Worm (Caenorhabditis elegans): ENCODE data around the gene tbc-2.
A peak's percentile ranks its signal among the peaks of the same experiment; 100 is the strongest.

The tbc-2 gene

DNA sequence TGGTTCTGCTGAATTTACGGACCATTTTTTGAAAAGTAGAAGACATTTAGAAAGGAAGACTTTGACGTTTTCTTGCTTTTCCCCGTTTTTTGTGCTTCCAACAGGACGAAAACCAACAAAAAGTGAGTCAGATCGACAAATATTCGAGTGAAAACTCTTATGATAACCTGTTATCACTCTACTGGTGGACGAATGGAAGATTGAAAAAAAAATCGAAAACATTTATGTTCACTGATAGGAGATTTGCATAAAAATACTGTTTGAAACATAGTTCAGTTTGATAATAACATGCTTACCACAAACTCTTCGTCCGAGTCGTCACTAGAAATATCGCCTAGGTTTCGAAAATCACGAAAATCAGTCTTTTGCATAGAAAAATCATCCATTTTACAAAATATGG lies 45.2 kb upstream of the tbc-2 start:
- TF ChIP-seq skn-1 (tag; optimal IDR thresholded peaks at IDR 0.05) (no peak), T20F7.1 (GFP tag; optimal IDR thresholded peaks at IDR 0.05) (no peak), ceh-62 (tag; optimal IDR thresholded peaks at IDR 0.05) (no peak), nhr-42 (GFP tag; IDR thresholded peaks at IDR 0.05) (no peak), tag-97 (GFP tag; IDR thresholded peaks at IDR 0.05) (no peak), nhr-28 (tag; optimal IDR thresholded peaks at IDR 0.05) (peak; percentile 76), daf-16 (GFP tag; optimal IDR thresholded peaks at IDR 0.05) (no peak), daf-16 (tag; optimal IDR thresholded peaks at IDR 0.05) (peak; percentile 56), nhr-111 (GFP tag; optimal IDR thresholded peaks at IDR 0.05) (no peak), Y105C5A.15 (GFP tag; IDR thresholded peaks at IDR 0.05) (no peak), nhr-237 (tag; optimal IDR thresholded peaks at IDR 0.05) (no peak), pqm-1 (tag; optimal IDR thresholded peaks at IDR 0.05) (peak; percentile 25), ceh-28 (tag; optimal IDR thresholded peaks at IDR 0.05) (no peak), hlh-11 (tag; optimal IDR thresholded peaks at IDR 0.05) (peak; percentile 16), unc-62 (GFP tag; optimal IDR thresholded peaks at IDR 0.05 in 1 of 2) (no peak), unc-62 (tag; optimal IDR thresholded peaks at IDR 0.05) (no peak), lin-1 (GFP tag; IDR thresholded peaks at IDR 0.05) (no peak), nhr-41 (GFP tag; IDR thresholded peaks at IDR 0.05) (no peak), Y5F2A.4 (GFP tag; optimal IDR thresholded peaks at IDR 0.05) (no peak), dve-1 (tag; optimal IDR thresholded peaks at IDR 0.05; ENCODE audit: insufficient read depth) (peak; percentile 0)

DNA sequence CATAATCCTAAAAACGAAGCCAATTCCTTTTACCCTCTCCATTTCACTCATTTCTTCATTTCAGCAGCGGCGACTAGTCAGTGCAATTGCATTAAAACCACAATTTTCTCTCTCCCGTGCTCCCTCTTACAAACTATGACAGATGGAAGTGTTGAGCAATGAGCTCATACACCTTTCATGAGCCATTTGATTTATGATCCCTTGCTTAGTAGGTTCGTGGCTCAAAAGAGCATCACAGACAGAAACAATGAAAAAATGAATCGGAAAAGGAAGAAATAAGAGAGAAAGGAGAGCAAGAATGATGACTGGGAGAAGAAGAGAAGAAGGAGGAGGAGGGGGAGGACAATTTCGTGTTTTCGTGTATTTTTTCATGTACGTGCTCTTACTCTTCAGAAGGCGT lies 44.3 kb upstream of the tbc-2 start:
- peak; percentile 35; the same call in 1 of the 2 replicates for TF ChIP-seq ceh-20 (GFP tag; IDR thresholded peaks at IDR 0.05)
- peak in 1 of 2 experiments; percentile 93 for TF ChIP-seq unc-62 (GFP tag; optimal IDR thresholded peaks at IDR 0.05 in 1 of 2)
- no peak for TF ChIP-seq unc-62 (tag; optimal IDR thresholded peaks at IDR 0.05)
- no peak for TF ChIP-seq spr-3 (GFP tag; optimal IDR thresholded peaks at IDR 0.05)

DNA sequence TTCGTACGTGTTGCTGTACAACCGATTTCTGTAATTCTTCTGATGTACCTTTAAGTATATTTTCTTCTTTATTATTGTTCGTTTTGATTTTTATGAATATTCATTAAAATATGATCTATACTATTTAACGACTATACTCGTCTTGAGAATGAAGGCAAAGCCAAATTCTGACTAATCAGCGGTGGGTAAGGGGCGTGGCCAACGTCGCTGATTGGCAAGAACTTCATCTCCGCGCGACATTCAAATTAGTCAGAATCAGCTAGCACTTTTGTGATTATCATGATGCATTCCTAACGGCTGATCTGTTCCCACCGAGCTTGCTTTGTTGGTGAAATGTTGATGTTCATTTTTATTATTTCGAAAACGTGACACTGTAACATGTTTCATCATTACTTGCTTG lies 39.7 kb upstream of the tbc-2 start:
- TF ChIP-seq daf-12 (tag; optimal IDR thresholded peaks at IDR 0.05) (no peak), fos-1 (tag; optimal IDR thresholded peaks at IDR 0.05) (no peak), ama-1 (optimal IDR thresholded peaks at IDR 0.05) (peak; percentile 36), nhr-28 (tag; optimal IDR thresholded peaks at IDR 0.05) (peak; percentile 24), mes-2 (tag; optimal IDR thresholded peaks at IDR 0.05; ENCODE audit: poor library complexity, severe bottlenecking) (peak; percentile 35), php-3 (GFP tag; IDR thresholded peaks at IDR 0.05) (0 out of 2 replicates have a peak, but pooled peaks have one; percentile 20), unc-62 (GFP tag; optimal IDR thresholded peaks at IDR 0.05 in 1 of 2) (no peak), unc-62 (tag; optimal IDR thresholded peaks at IDR 0.05) (no peak), aly-2 (tag; optimal IDR thresholded peaks at IDR 0.05) (no peak), ceh-62 (tag; optimal IDR thresholded peaks at IDR 0.05) (no peak)

DNA sequence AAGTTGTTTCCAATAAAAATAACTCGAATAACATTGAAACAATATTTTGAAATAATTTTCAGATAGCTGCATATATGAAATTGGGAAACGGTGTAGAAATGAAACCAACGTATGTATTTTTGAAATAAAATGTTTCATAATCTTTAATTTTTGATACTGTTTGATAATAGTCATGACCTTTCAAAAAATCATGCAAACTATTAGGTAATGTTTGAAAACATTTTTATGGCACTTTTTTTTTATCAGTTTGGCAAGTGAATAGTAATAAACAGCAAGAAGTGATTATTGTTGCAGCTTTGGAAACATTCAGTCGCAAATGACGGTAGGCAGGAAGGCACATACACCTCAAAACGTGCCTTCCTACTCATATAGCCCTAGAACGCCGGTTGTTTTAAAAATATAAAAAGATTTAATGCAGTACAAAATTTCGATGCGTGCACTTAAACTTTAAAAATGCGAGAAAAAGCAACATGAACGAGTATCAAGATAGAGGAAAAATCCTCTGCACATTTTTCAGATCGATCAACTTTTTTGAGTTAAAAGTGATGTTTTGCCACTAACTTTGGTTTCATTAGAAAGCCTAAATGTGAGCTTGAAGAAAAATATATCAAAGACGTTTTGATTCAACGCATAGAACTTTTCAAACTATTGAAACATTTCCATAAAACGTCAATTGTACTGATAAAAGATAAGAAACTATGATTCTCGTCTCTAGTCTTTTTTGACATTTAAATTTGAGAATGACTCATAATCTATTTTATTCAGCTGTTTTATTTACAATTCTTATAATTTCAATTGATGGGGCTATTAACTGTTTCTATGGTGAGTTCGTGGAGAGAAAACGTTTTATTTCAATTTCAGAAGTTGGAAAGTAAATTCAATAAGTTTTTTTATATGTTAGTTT lies 38.4 kb upstream of the tbc-2 start, which contains the start of gene F55C12.19:
F55C12.19 (plus strand) TSS at position 735 of the 904 bp plus-strand sequence.
- TF ChIP-seq daf-16 (GFP tag; optimal IDR thresholded peaks at IDR 0.05) (no peak), daf-16 (tag; optimal IDR thresholded peaks at IDR 0.05) (peak; percentile 86), dve-1 (tag; optimal IDR thresholded peaks at IDR 0.05; ENCODE audit: insufficient read depth) (peak; percentile 37), ceh-32 (tag; optimal IDR thresholded peaks at IDR 0.05; ENCODE audit: poor library complexity) (no peak), php-3 (GFP tag; IDR thresholded peaks at IDR 0.05) (peak; percentile 54; the same call in 1 of the 2 replicates), aha-1 (tag) (peak; percentile 97), ces-1 (GFP tag; optimal IDR thresholded peaks at IDR 0.05) (no peak), pqm-1 (tag; optimal IDR thresholded peaks at IDR 0.05) (peak; percentile 52), dmd-6 (GFP tag; IDR thresholded peaks at IDR 0.05) (peak; percentile 59), nhr-6 (tag; optimal IDR thresholded peaks at IDR 0.05) (peak; percentile 78), mep-1 (tag; optimal IDR thresholded peaks at IDR 0.05) (peak; percentile 2), nhr-28 (tag; optimal IDR thresholded peaks at IDR 0.05) (peak; percentile 39)
